Worm (Caenorhabditis elegans): ENCODE results near the gene gfat-2.

- no peak for TF ChIP-seq nhr-28 (tag; optimal IDR thresholded peaks at IDR 0.05)
- no peak for TF ChIP-seq sem-2 (GFP tag; optimal IDR thresholded peaks at IDR 0.05)
- TF ChIP-seq nhr-76 (tag; optimal IDR thresholded peaks at IDR 0.05) = no peak
- TF ChIP-seq cnd-1 (tag; optimal IDR thresholded peaks at IDR 0.05) = no peak
- TF ChIP-seq pha-4 (tag; optimal IDR thresholded peaks at IDR 0.05) = no peak
- TF ChIP-seq sptf-1 (tag; optimal IDR thresholded peaks at IDR 0.05) = no peak
- TF ChIP-seq unc-62 (GFP tag; optimal IDR thresholded peaks at IDR 0.05) = no peak
Observed at ce11 chrIV:11458700-11459263, 48.8 kb downstream of the gfat-2 start.

All from whole organism, mixed stage, embryonic.